Worm (Caenorhabditis elegans) whole organism, L4/young adult: ENCODE measurements around the gene ZC15.3.

Source experiments
- W03F9.2 ChIP-seq: fragments of 150-350 bp; optimal IDR thresholded peaks from 2 replicates; lab custom pipeline; 2014; ENCODE audit warnings: missing biosample characterization, missing genetic modification characterization
- him-1 ChIP-seq: sonication (generic microtip); optimal IDR thresholded peaks from 2 replicates; lab custom pipeline; 2016; ENCODE audit warnings: missing genotype, missing genetic modification reagents, missing genetic modification characterization, missing compliant biosample characterization

ce11 chrV:20347625-20348024 lies 44.2 kb downstream of the ZC15.3 start:
- TF ChIP-seq W03F9.2 (tag; lab: Kevin White, UChicago) (no peak), him-1 (no peak)
